Fruit fly (Drosophila melanogaster) whole organism, embryonic: ENCODE results near the gene Srrm234.

Experiments used
- Adf1 ChIP-seq: fragments of 200-800 bp; sonication (Bioruptor generic); IDR thresholded peaks from 2 replicates; pipeline ENCODE4 v1.3.6; 2022; ENCODE audit warnings: missing biosample characterization, missing genetic modification characterization
- Atf-2 ChIP-seq: fragments of 200-800 bp; sonication (Bioruptor generic); optimal IDR thresholded peaks from 2 replicates; lab custom pipeline; 2016; ENCODE audit warnings: missing biosample characterization, missing genetic modification characterization
- B-H2 ChIP-seq: fragments of 200-800 bp; sonication (Bioruptor generic); optimal IDR thresholded peaks from 2 replicates; lab custom pipeline; 2018; ENCODE audit warnings: missing biosample characterization, mild to moderate bottlenecking, missing genetic modification characterization
- CG10274 ChIP-seq: fragments of 200-800 bp; sonication (Bioruptor generic); optimal IDR thresholded peaks from 3 replicates; lab custom pipeline; 2017; ENCODE audit warnings: missing biosample characterization, mild to moderate bottlenecking, missing genetic modification characterization
- CG10979 ChIP-seq: fragments of 200-800 bp; sonication (Bioruptor generic); optimal IDR thresholded peaks from 2 replicates; lab custom pipeline; 2018; ENCODE audit warnings: missing biosample characterization, mild to moderate bottlenecking, missing genetic modification characterization, moderate library complexity
- CG11456 ChIP-seq: fragments of 200-800 bp; sonication (Bioruptor generic); IDR thresholded peaks from 3 replicates; pipeline ENCODE4 v1.3.6; 2022; ENCODE audit warnings: missing biosample characterization, missing genetic modification characterization
- CG11504 ChIP-seq: fragments of 200-800 bp; sonication (Bioruptor generic); optimal IDR thresholded peaks from 3 replicates; lab custom pipeline; 2019; ENCODE audit warnings: missing biosample characterization, mild to moderate bottlenecking, missing genetic modification characterization, moderate library complexity
- CG12942 ChIP-seq: fragments of 200-800 bp; sonication (Bioruptor generic); optimal IDR thresholded peaks from 3 replicates; lab custom pipeline; 2016; ENCODE audit warnings: missing biosample characterization, missing genetic modification characterization
- CG1603 ChIP-seq: fragments of 200-800 bp; sonication (Bioruptor generic); optimal IDR thresholded peaks from 2 replicates; lab custom pipeline; 2019; ENCODE audit warnings: missing biosample characterization, mild to moderate bottlenecking, missing genetic modification characterization, moderate library complexity
- CG17359 ChIP-seq: fragments of 200-800 bp; sonication (Bioruptor generic); optimal IDR thresholded peaks from 3 replicates; lab custom pipeline; 2018; ENCODE audit warnings: missing biosample characterization, mild to moderate bottlenecking, missing genetic modification characterization, moderate library complexity
- CG17385 ChIP-seq: fragments of 200-800 bp; sonication (Bioruptor generic); optimal IDR thresholded peaks from 3 replicates; lab custom pipeline; 2018; ENCODE audit warnings: missing biosample characterization, mild to moderate bottlenecking, missing genetic modification characterization
- CG2116 ChIP-seq: fragments of 200-800 bp; sonication (Bioruptor generic); optimal IDR thresholded peaks from 3 replicates; lab custom pipeline; 2018; ENCODE audit warnings: missing biosample characterization, mild to moderate bottlenecking, missing genetic modification characterization
- CG30431 ChIP-seq: fragments of 200-800 bp; sonication (Bioruptor generic); optimal IDR thresholded peaks from 2 replicates; lab custom pipeline; 2017; ENCODE audit warnings: missing biosample characterization, missing genetic modification characterization
- CG31365 ChIP-seq: fragments of 200-800 bp; sonication (Bioruptor generic); optimal IDR thresholded peaks from 2 replicates; lab custom pipeline; 2018; ENCODE audit warnings: missing biosample characterization, mild to moderate bottlenecking, missing genetic modification characterization
- CG32767 ChIP-seq: fragments of 200-800 bp; sonication (Bioruptor generic); IDR thresholded peaks from 2 replicates; pipeline ENCODE4 v1.3.6; 2022; ENCODE audit warnings: missing biosample characterization, missing genetic modification characterization
- CG3995 ChIP-seq: fragments of 200-800 bp; sonication (Bioruptor generic); optimal IDR thresholded peaks from 3 replicates; lab custom pipeline; 2016; ENCODE audit warnings: missing biosample characterization, missing genetic modification characterization
- CG43689 ChIP-seq: fragments of 200-800 bp; sonication (Bioruptor generic); IDR thresholded peaks from 2 replicates; pipeline ENCODE4 v1.3.6; 2022; ENCODE audit warnings: missing biosample characterization, missing genetic modification characterization
- CG4854 ChIP-seq: fragments of 200-800 bp; sonication (Bioruptor generic); optimal IDR thresholded peaks from 2 replicates; lab custom pipeline; 2016; ENCODE audit warnings: missing biosample characterization, missing genetic modification characterization, inconsistent platforms
- CG7928 ChIP-seq: fragments of 200-800 bp; sonication (Bioruptor generic); optimal IDR thresholded peaks from 2 replicates; lab custom pipeline; 2017; ENCODE audit warnings: missing biosample characterization, mild to moderate bottlenecking, missing genetic modification characterization
- CG9876 ChIP-seq: fragments of 200-800 bp; sonication (Bioruptor generic); optimal IDR thresholded peaks from 2 replicates; lab custom pipeline; 2016; ENCODE audit warnings: missing biosample characterization, missing genetic modification characterization
- Dip2 ChIP-seq: fragments of 200-800 bp; sonication (Bioruptor generic); IDR thresholded peaks from 2 replicates; pipeline ENCODE4 v1.3.6; 2022; ENCODE audit warnings: missing biosample characterization, missing genetic modification characterization
- HLH3B ChIP-seq: fragments of 200-800 bp; sonication (Bioruptor generic); IDR thresholded peaks from 2 replicates; pipeline ENCODE4 v1.3.6; 2022; ENCODE audit warnings: missing biosample characterization, missing genetic modification characterization
- Hr78 ChIP-seq, 2 experiments: fragments of 200-800 bp in 1 of 2; fragments of >200 bp in 1 of 2; sonication (Bioruptor generic) in 1 of 2; optimal IDR thresholded peaks; 2 replicates each; lab custom pipeline; 2017 to 2019; ENCODE audit warnings: missing biosample characterization in 2 of 2, missing genetic modification characterization in 2 of 2, mild to moderate bottlenecking in 1 of 2, moderate library complexity in 1 of 2
- Lim3 ChIP-seq: fragments of 200-800 bp; sonication (Bioruptor generic); IDR thresholded peaks from 2 replicates; pipeline ENCODE4 v1.3.6; 2022; ENCODE audit warnings: missing biosample characterization, missing genetic modification characterization
- Poxn ChIP-seq: fragments of 200-800 bp; sonication (Bioruptor generic); IDR thresholded peaks from 2 replicates; pipeline ENCODE4 v1.3.6; 2022; ENCODE audit warnings: missing biosample characterization, missing genetic modification characterization
- Side ChIP-seq: fragments of 200-800 bp; sonication (Bioruptor generic); optimal IDR thresholded peaks from 2 replicates; lab custom pipeline; 2016; ENCODE audit warnings: missing biosample characterization, missing genetic modification characterization
- Sry-β ChIP-seq: fragments of 200-800 bp; sonication (Bioruptor generic); optimal IDR thresholded peaks from 2 replicates; lab custom pipeline; 2018; ENCODE audit warnings: missing biosample characterization, mild to moderate bottlenecking, missing genetic modification characterization, moderate library complexity
- Sry-δ ChIP-seq: fragments of 200-800 bp; sonication (Bioruptor generic); optimal IDR thresholded peaks from 2 replicates; lab custom pipeline; 2016; ENCODE audit warnings: missing biosample characterization, missing genetic modification characterization
- abd-A ChIP-seq: fragments of 200-800 bp; sonication (Bioruptor generic); optimal IDR thresholded peaks from 3 replicates; lab custom pipeline; 2019; ENCODE audit warnings: missing biosample characterization, mild to moderate bottlenecking, missing genetic modification characterization, moderate library complexity
- aop ChIP-seq: fragments of 200-800 bp; sonication (Bioruptor generic); IDR thresholded peaks from 2 replicates; pipeline ENCODE4 v1.3.6; 2022; ENCODE audit warnings: missing biosample characterization, missing genetic modification characterization
- ase ChIP-seq: fragments of 200-800 bp; sonication (Bioruptor generic); IDR thresholded peaks from 3 replicates; pipeline ENCODE4 v1.3.6; 2022; ENCODE audit warnings: missing biosample characterization, missing genetic modification characterization
- bowl ChIP-seq: fragments of 200-800 bp; sonication (Bioruptor generic); IDR thresholded peaks from 2 replicates; pipeline ENCODE4 v1.3.6; 2022; ENCODE audit warnings: missing biosample characterization, missing genetic modification characterization
- caup ChIP-seq: fragments of 200-800 bp; sonication (Bioruptor generic); optimal IDR thresholded peaks from 3 replicates; lab custom pipeline; 2017; ENCODE audit warnings: missing biosample characterization, mild to moderate bottlenecking, missing genetic modification characterization, moderate library complexity; ENCODE audit not compliant: severe bottlenecking
- chif ChIP-seq, 2 experiments: fragments of 200-800 bp; sonication (Bioruptor generic); optimal IDR thresholded peaks; 3 replicates each; lab custom pipeline; 2016; ENCODE audit warnings: missing biosample characterization in 2 of 2, missing genetic modification characterization in 2 of 2
- dati ChIP-seq: fragments of 200-800 bp; sonication (Bioruptor generic); IDR thresholded peaks from 2 replicates; pipeline ENCODE4 v1.3.6; 2022; ENCODE audit warnings: missing biosample characterization, missing genetic modification characterization
- dysf ChIP-seq: fragments of 200-800 bp; sonication (Bioruptor generic); IDR thresholded peaks from 3 replicates; pipeline ENCODE4 v1.3.6; 2022; ENCODE audit warnings: missing biosample characterization, missing genetic modification characterization
- eve ChIP-seq, 2 experiments: fragments of >200 bp; optimal IDR thresholded peaks; 2 replicates each; lab custom pipeline; 2017; ENCODE audit warnings: missing biosample characterization in 2 of 2, missing genetic modification characterization in 2 of 2
- fu2 ChIP-seq: fragments of 200-800 bp; sonication (Bioruptor generic); optimal IDR thresholded peaks from 2 replicates; lab custom pipeline; 2016; ENCODE audit warnings: missing biosample characterization, missing genetic modification characterization
- kah ChIP-seq: fragments of 200-800 bp; sonication (Bioruptor generic); optimal IDR thresholded peaks from 2 replicates; lab custom pipeline; 2018; ENCODE audit warnings: missing biosample characterization, mild to moderate bottlenecking, missing genetic modification characterization
- klu ChIP-seq: fragments of 200-800 bp; sonication (Bioruptor generic); IDR thresholded peaks from 2 replicates; pipeline ENCODE4 v1.3.6; 2022; ENCODE audit warnings: missing biosample characterization, missing genetic modification characterization
- knrl ChIP-seq: fragments of 200-800 bp; sonication (Bioruptor generic); IDR thresholded peaks from 3 replicates; pipeline ENCODE4 v1.3.6; 2022; ENCODE audit warnings: missing biosample characterization, missing genetic modification characterization; ENCODE audit not compliant: partially characterized antibody
- lab ChIP-seq: fragments of 200-800 bp; sonication (Bioruptor generic); optimal IDR thresholded peaks from 3 replicates; lab custom pipeline; 2017; ENCODE audit warnings: missing biosample characterization, missing genetic modification characterization, mild to moderate bottlenecking, moderate library complexity, missing genetic modification reagents
- nerfin-1 ChIP-seq: fragments of 200-800 bp; sonication (Bioruptor generic); optimal IDR thresholded peaks from 3 replicates; lab custom pipeline; 2019; ENCODE audit warnings: missing biosample characterization, mild to moderate bottlenecking, missing genetic modification characterization, moderate library complexity
- org-1 ChIP-seq: fragments of 200-800 bp; sonication (Bioruptor generic); optimal IDR thresholded peaks from 2 replicates; lab custom pipeline; 2017; ENCODE audit warnings: missing biosample characterization, missing genetic modification characterization
- prd ChIP-seq, 3 experiments: fragments of >200 bp in 2 of 3; fragments of 200-800 bp in 1 of 3; sonication (Bioruptor generic) in 1 of 3; optimal IDR thresholded peaks in 2 of 3; IDR thresholded peaks in 1 of 3; 2 replicates in 2 of 3; 3 replicates in 1 of 3; pipeline versions ENCODE4 v1.3.6 to Lab custom; 2017 to 2022; ENCODE audit warnings: missing biosample characterization in 1 of 3, missing genetic modification characterization in 1 of 3
- row ChIP-seq: fragments of 200-800 bp; sonication (Bioruptor generic); IDR thresholded peaks from 3 replicates; pipeline ENCODE4 v1.3.6; 2022; ENCODE audit warnings: missing biosample characterization, missing genetic modification characterization
- sd ChIP-seq: fragments of 200-800 bp; sonication (Bioruptor generic); optimal IDR thresholded peaks from 3 replicates; lab custom pipeline; 2018; ENCODE audit warnings: missing biosample characterization, mild to moderate bottlenecking, missing genetic modification characterization, moderate library complexity
- tap ChIP-seq: fragments of 200-800 bp; optimal IDR thresholded peaks from 3 replicates; lab custom pipeline; 2019; ENCODE audit warnings: missing biosample characterization, mild to moderate bottlenecking, missing genetic modification characterization, moderate library complexity
- vvl ChIP-seq: fragments of 200-800 bp; sonication (Bioruptor generic); IDR thresholded peaks from 2 replicates; pipeline ENCODE4 v1.3.6; 2022; ENCODE audit warnings: missing biosample characterization, missing genetic modification characterization
- wor ChIP-seq: fragments of 200-800 bp; sonication (Bioruptor generic); IDR thresholded peaks from 2 replicates; pipeline ENCODE4 v1.3.6; 2022; ENCODE audit warnings: missing biosample characterization, missing genetic modification characterization

Gene Srrm234

dm6 chr3L:1639185-1639812 lies 25.6 kb downstream of the Srrm234 start, which contains the start of the genes Mettl2 and Bgb (continued):
- TF ChIP-seq CG32767 = peak; percentile 86
- peak; percentile 2 for TF ChIP-seq CG7928 (GFP tag; lab: Kevin White, UChicago)
- TF ChIP-seq dysf = peak; percentile 87
- peak; percentile 70 for TF ChIP-seq CG1603 (tag; lab: Kevin White, UChicago)
- peak; percentile 70 to 84 for TF ChIP-seq chif (GFP tag; optimal IDR thresholded peaks at IDR 0.05; lab: Kevin White, UChicago)
- TF ChIP-seq Lim3 (GFP tag; lab: Robert Waterston, UW) = no peak
- peak; percentile 72 for TF ChIP-seq HLH3B (GFP tag; lab: Robert Waterston, UW)
- peak; percentile 53 for TF ChIP-seq CG2116 (GFP tag; lab: Kevin White, UChicago)
- no peak for TF ChIP-seq dati (GFP tag; lab: Robert Waterston, UW)
- TF ChIP-seq org-1 (GFP tag; lab: Kevin White, UChicago) = peak; percentile 13
- TF ChIP-seq Sry-β (GFP tag; lab: Kevin White, UChicago) = peak; percentile 30
- TF ChIP-seq CG10274 = peak; percentile 26
- TF ChIP-seq Sry-δ (GFP tag; lab: Kevin White, UChicago) = peak; percentile 96
- TF ChIP-seq CG31365 (tag; lab: Kevin White, UChicago) = no peak
- TF ChIP-seq B-H2 (GFP tag; lab: Kevin White, UChicago) = no peak
- TF ChIP-seq CG11456 = peak; percentile 86
- no peak for TF ChIP-seq eve (GFP tag; optimal IDR thresholded peaks at IDR 0.05; lab: Kevin White, UChicago)
- TF ChIP-seq row (GFP tag; lab: Robert Waterston, UW) = peak; percentile 95
- peak; percentile 71 for TF ChIP-seq fu2
- TF ChIP-seq Hr78 (GFP tag; optimal IDR thresholded peaks at IDR 0.05; lab: Kevin White, UChicago) = no peak
- TF ChIP-seq wor (GFP tag; lab: Robert Waterston, UW) = peak; percentile 53
- peak; percentile 64 for TF ChIP-seq Atf-2
- TF ChIP-seq CG17385 (GFP tag; lab: Kevin White, UChicago) = no peak
- TF ChIP-seq CG30431 = peak; percentile 52
- no peak for TF ChIP-seq CG4854 (GFP tag; lab: Kevin White, UChicago)
- no peak for TF ChIP-seq CG11504 (tag; lab: Kevin White, UChicago)
- TF ChIP-seq aop = no peak
- no peak for TF ChIP-seq prd (optimal IDR thresholded peaks at IDR 0.05; lab: Kevin White, UChicago)
- TF ChIP-seq prd (GFP tag; IDR thresholded peaks at IDR 0.05; lab: Robert Waterston, UW) = peak; percentile 91
- peak; percentile 82; the same call in 2 of the 3 replicates for TF ChIP-seq ase (GFP tag; lab: Robert Waterston, UW)
- no peak for TF ChIP-seq CG43689
- TF ChIP-seq Side = peak; percentile 72
- no peak for TF ChIP-seq bowl (GFP tag; lab: Robert Waterston, UW)
- peak; percentile 86 for TF ChIP-seq klu (GFP tag; lab: Robert Waterston, UW)
- peak; percentile 87 for TF ChIP-seq knrl (GFP tag; lab: Robert Waterston, UW)
- TF ChIP-seq CG17359 (tag; lab: Kevin White, UChicago) = peak; percentile 62
- TF ChIP-seq sd (tag; lab: Kevin White, UChicago) = no peak
- no peak for TF ChIP-seq Adf1 (GFP tag; lab: Robert Waterston, UW)
- TF ChIP-seq caup (GFP tag; lab: Kevin White, UChicago) = peak; percentile 53
- TF ChIP-seq lab (GFP tag; lab: Kevin White, UChicago) = peak; percentile 78
- TF ChIP-seq abd-A (tag; lab: Kevin White, UChicago) = no peak
- TF ChIP-seq CG10979 (tag; lab: Kevin White, UChicago) = peak; percentile 69
- TF ChIP-seq CG3995 = peak; percentile 35
- TF ChIP-seq Dip2 = no peak
- TF ChIP-seq kah (GFP tag; lab: Kevin White, UChicago) = no peak
- TF ChIP-seq nerfin-1 = peak; percentile 54
- peak; percentile 81 for TF ChIP-seq vvl
- no peak for TF ChIP-seq tap (tag; lab: Kevin White, UChicago)
- TF ChIP-seq Poxn = no peak
- TF ChIP-seq CG12942 (GFP tag; lab: Kevin White, UChicago) = peak; percentile 61
- TF ChIP-seq CG9876 = peak; percentile 62
